Worm (Caenorhabditis elegans) whole organism, L4/young adult: ENCODE data around the gene C33H5.16.

Experiments
- W03F9.2 ChIP-seq: fragments of 150-350 bp; optimal IDR thresholded peaks from 2 replicates; lab custom pipeline; 2014; ENCODE audit warnings: missing biosample characterization, missing genetic modification characterization
- dao-5 ChIP-seq: sonication (generic microtip); optimal IDR thresholded peaks from 2 replicates; lab custom pipeline; 2016; ENCODE audit warnings: missing genotype, missing genetic modification characterization, moderate library complexity, missing compliant biosample characterization
- him-1 ChIP-seq: sonication (generic microtip); optimal IDR thresholded peaks from 2 replicates; lab custom pipeline; 2016; ENCODE audit warnings: missing genotype, missing genetic modification reagents, missing genetic modification characterization, missing compliant biosample characterization

DNA sequence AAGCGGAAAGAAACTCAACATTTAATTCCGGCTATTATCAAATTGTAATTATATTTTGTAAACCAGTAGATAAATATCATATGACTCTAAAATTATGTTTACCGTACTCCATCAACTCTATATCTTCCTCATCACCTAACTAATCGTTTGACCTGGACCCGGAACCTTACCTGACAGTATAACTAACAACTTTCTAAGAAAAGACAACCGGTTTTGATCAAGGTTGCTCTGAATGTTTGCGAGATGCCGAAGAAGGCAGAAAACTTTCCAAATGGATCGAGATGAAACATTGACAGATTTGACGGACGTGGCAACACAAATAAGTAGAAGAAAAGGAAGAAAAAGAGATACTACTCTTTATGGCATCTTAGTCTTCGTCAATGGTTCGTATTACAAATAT is 21.5 kb upstream of the C33H5.16 start:
- TF ChIP-seq dao-5 (tag; lab: Kevin White, UChicago) (no peak), him-1 (tag; lab: Kevin White, UChicago) (no peak), W03F9.2 (tag; lab: Kevin White, UChicago) (no peak)
